Worm (Caenorhabditis elegans): Measurements from ENCODE around the gene C04A2.15.
A peak's percentile ranks its signal among the peaks of the same experiment; 100 is the strongest.

C04A2.15 gene

DNA sequence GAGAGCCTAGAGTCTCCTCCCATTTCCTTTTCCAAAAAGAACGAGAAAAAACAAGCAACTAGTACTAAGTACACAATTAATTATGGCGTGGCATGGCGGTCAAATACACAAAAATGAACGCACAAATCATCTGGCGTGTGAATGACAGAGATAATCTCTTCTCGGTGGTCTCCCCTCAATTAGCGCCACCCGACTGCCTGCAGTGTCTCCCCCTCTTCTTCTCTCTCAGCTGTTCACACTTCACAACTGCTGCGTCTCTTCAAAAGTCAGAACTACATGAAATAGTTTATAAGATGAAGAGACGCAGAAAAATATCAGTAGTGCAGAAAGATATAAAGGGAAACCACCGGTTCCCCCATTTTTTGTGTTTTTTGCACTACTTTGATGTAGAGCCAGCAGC lies 24.6 kb upstream of the C04A2.15 start (continued):
- TF ChIP-seq egl-5 (tag; optimal IDR thresholded peaks at IDR 0.05): no peak

DNA sequence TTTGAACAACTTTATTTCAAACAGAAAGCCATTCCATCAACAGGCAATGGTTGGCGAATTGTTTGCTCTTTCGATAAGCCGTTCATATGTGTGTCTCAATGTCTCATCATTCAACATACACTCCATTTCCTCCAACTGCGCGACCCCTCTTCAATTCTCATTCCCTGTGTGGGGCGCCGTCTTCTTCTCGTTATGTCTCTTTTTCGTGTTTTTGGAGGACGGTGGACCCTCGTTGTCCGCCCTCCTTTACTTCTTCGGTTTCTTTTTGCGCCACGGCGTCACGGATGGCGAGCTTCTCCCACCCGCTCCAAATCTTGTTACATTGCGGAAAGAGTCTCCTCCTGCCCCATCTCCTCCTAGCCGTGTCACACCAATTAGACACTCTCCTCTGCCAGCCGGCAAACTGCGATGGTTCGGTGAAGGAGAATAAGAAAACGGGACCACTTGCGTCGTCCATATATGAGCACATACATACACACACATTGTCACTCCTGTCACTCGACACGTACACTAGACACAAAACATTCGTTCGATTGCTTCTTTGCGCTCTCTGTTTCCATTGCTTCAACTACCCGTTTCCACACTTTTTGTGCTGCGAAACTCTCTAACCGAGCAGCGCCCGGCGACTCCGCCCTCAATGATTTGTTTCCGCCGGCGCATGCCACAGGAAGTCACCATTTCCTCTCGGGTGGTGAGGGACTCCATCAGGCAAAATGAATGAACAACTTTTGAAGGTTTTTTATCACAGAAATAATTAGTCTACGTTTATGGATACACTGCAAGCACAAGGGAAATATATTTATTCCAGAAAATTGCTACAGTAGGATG lies 23.7 kb upstream of the C04A2.15 start:
- TF ChIP-seq elt-2 (tag; optimal IDR thresholded peaks at IDR 0.05) (no peak), elt-1 (tag; optimal IDR thresholded peaks at IDR 0.05) (no peak), nhr-12 (tag; optimal IDR thresholded peaks at IDR 0.05) (no peak), pha-4 (tag; optimal IDR thresholded peaks at IDR 0.05) (peak; percentile 41), nhr-43 (tag; optimal IDR thresholded peaks at IDR 0.05; ENCODE audit: poor library complexity, severe bottlenecking) (no peak), R02D3.7 (tag; optimal IDR thresholded peaks at IDR 0.05) (no peak), nhr-76 (tag; optimal IDR thresholded peaks at IDR 0.05) (no peak), snpc-4 (tag; optimal IDR thresholded peaks at IDR 0.05) (no peak), tbx-2 (tag; optimal IDR thresholded peaks at IDR 0.05) (peak; percentile 57), lin-39 (tag; optimal IDR thresholded peaks at IDR 0.05) (peak; percentile 55), ceh-28 (tag; optimal IDR thresholded peaks at IDR 0.05) (no peak), unc-39 (tag; optimal IDR thresholded peaks at IDR 0.05) (no peak), sea-2 (GFP tag; optimal IDR thresholded peaks at IDR 0.05) (no peak), pqm-1 (tag; optimal IDR thresholded peaks at IDR 0.05) (peak; percentile 2), lsy-12 (tag; optimal IDR thresholded peaks at IDR 0.05) (no peak), fos-1 (tag; optimal IDR thresholded peaks at IDR 0.05) (no peak), egl-5 (tag; optimal IDR thresholded peaks at IDR 0.05) (peak; percentile 4), daf-12 (tag; optimal IDR thresholded peaks at IDR 0.05) (no peak)

- TF ChIP-seq sea-2 (GFP tag; optimal IDR thresholded peaks at IDR 0.05): no peak
- TF ChIP-seq nhr-237 (tag; optimal IDR thresholded peaks at IDR 0.05): no peak
- no peak for TF ChIP-seq fos-1 (tag; optimal IDR thresholded peaks at IDR 0.05)
- no peak for TF ChIP-seq skn-1 (tag; optimal IDR thresholded peaks at IDR 0.05)
- TF ChIP-seq mml-1 (tag; optimal IDR thresholded peaks at IDR 0.05): no peak
- TF ChIP-seq eor-1 (tag; optimal IDR thresholded peaks at IDR 0.05): no peak
- peak; percentile 34 for TF ChIP-seq hmg-11 (tag; optimal IDR thresholded peaks at IDR 0.05)
- no peak for TF ChIP-seq ceh-9 (tag; optimal IDR thresholded peaks at IDR 0.05)
- TF ChIP-seq aly-2 (tag; optimal IDR thresholded peaks at IDR 0.05): no peak
- no peak for TF ChIP-seq zag-1 (tag; optimal IDR thresholded peaks at IDR 0.05)
- TF ChIP-seq nhr-77 (tag; optimal IDR thresholded peaks at IDR 0.05): no peak
- no peak for TF ChIP-seq nhr-76 (tag; optimal IDR thresholded peaks at IDR 0.05)
- TF ChIP-seq ceh-28 (tag; optimal IDR thresholded peaks at IDR 0.05): no peak
- no peak for TF ChIP-seq ZK546.5 (tag; optimal IDR thresholded peaks at IDR 0.05)
- no peak for TF ChIP-seq egl-27 (tag; optimal IDR thresholded peaks at IDR 0.05)
- no peak for TF ChIP-seq egl-5 (tag; optimal IDR thresholded peaks at IDR 0.05)
- TF ChIP-seq pqm-1 (tag; optimal IDR thresholded peaks at IDR 0.05): peak; percentile 51
- peak; percentile 52 for TF ChIP-seq nhr-23 (tag; optimal IDR thresholded peaks at IDR 0.05)
- no peak for TF ChIP-seq tbx-2 (tag; optimal IDR thresholded peaks at IDR 0.05)
- peak; percentile 74 for TF ChIP-seq pha-4 (tag; optimal IDR thresholded peaks at IDR 0.05)
- no peak for TF ChIP-seq lin-39 (tag; optimal IDR thresholded peaks at IDR 0.05)
- peak; percentile 52 for TF ChIP-seq nfya-1 (tag; optimal IDR thresholded peaks at IDR 0.05; ENCODE audit: insufficient read depth)
- no peak for TF ChIP-seq lsy-12 (tag; optimal IDR thresholded peaks at IDR 0.05)
- no peak for TF ChIP-seq nhr-12 (tag; optimal IDR thresholded peaks at IDR 0.05)
- TF ChIP-seq fkh-10 (GFP tag; optimal IDR thresholded peaks at IDR 0.05): no peak
- no peak for TF ChIP-seq mdl-1 (tag; optimal IDR thresholded peaks at IDR 0.05)
- TF ChIP-seq ama-1 (optimal IDR thresholded peaks at IDR 0.05): no peak
- TF ChIP-seq unc-39 (tag; optimal IDR thresholded peaks at IDR 0.05): no peak
- no peak for TF ChIP-seq ceh-82 (tag; optimal IDR thresholded peaks at IDR 0.05)
- peak; percentile 71 for TF ChIP-seq elt-2 (tag; optimal IDR thresholded peaks at IDR 0.05)
- TF ChIP-seq fkh-2 (tag; optimal IDR thresholded peaks at IDR 0.05): no peak
- TF ChIP-seq ceh-16 (tag; optimal IDR thresholded peaks at IDR 0.05): no peak
- TF ChIP-seq unc-62 (GFP tag; optimal IDR thresholded peaks at IDR 0.05): peak; percentile 74
- no peak for TF ChIP-seq ztf-11 (tag; optimal IDR thresholded peaks at IDR 0.05)
- peak; percentile 79 for TF ChIP-seq nhr-25 (tag; optimal IDR thresholded peaks at IDR 0.05)
- peak in 1 of 3 experiments; percentile 74 for TF ChIP-seq elt-3 (tag; optimal IDR thresholded peaks at IDR 0.05)
- TF ChIP-seq elt-1 (tag; optimal IDR thresholded peaks at IDR 0.05): peak; percentile 48
- no peak for TF ChIP-seq nhr-67 (tag; optimal IDR thresholded peaks at IDR 0.05)
- TF ChIP-seq R02D3.7 (tag; optimal IDR thresholded peaks at IDR 0.05): no peak
- TF ChIP-seq jun-1 (tag; optimal IDR thresholded peaks at IDR 0.05): peak; percentile 42
Observed at ce11 chrII:6829108-6829507, 22.9 kb upstream of the C04A2.15 start.

All from whole organism, L3 larva.